Fruit fly (Drosophila melanogaster) whole organism, embryonic: ENCODE results near the gene CG32074.

Experiments
- Abd-B ChIP-seq: fragments of 200-800 bp; sonication (Bioruptor generic); optimal IDR thresholded peaks from 2 replicates; lab custom pipeline; 2018; ENCODE audit warnings: missing biosample characterization, mild to moderate bottlenecking, missing genetic modification characterization, moderate library complexity
- CG11560 ChIP-seq: fragments of 200-800 bp; sonication (Bioruptor generic); IDR thresholded peaks from 3 replicates; pipeline ENCODE4 v1.3.6; 2022; ENCODE audit warnings: missing biosample characterization, missing genetic modification characterization
- CG11696 ChIP-seq: fragments of 200-800 bp; sonication (Bioruptor generic); IDR thresholded peaks from 2 replicates; pipeline ENCODE4 v1.3.6; 2022; ENCODE audit warnings: missing biosample characterization, missing genetic modification characterization
- CG12299 ChIP-seq: fragments of 200-800 bp; sonication (Bioruptor generic); optimal IDR thresholded peaks from 2 replicates; lab custom pipeline; 2018; ENCODE audit warnings: missing biosample characterization, mild to moderate bottlenecking, missing genetic modification characterization
- CG12391 ChIP-seq: fragments of 200-800 bp; sonication (Bioruptor generic); optimal IDR thresholded peaks from 3 replicates; lab custom pipeline; 2018; ENCODE audit warnings: missing biosample characterization, mild to moderate bottlenecking, missing genetic modification characterization, moderate library complexity
- CG12659 ChIP-seq: fragments of 200-800 bp; sonication (Bioruptor generic); optimal IDR thresholded peaks from 3 replicates; lab custom pipeline; 2017; ENCODE audit warnings: mild to moderate bottlenecking, missing biosample characterization, missing genetic modification reagents, missing genetic modification characterization
- CG13624 ChIP-seq: fragments of 200-800 bp; sonication (Bioruptor generic); optimal IDR thresholded peaks from 2 replicates; lab custom pipeline; 2016; ENCODE audit warnings: missing biosample characterization, missing genetic modification characterization
- CG14014 ChIP-seq: fragments of 200-800 bp; sonication (Bioruptor generic); IDR thresholded peaks from 2 replicates; pipeline ENCODE4 v1.3.6; 2022; ENCODE audit warnings: missing biosample characterization, missing genetic modification characterization
- CG1603 ChIP-seq: fragments of 200-800 bp; sonication (Bioruptor generic); optimal IDR thresholded peaks from 2 replicates; lab custom pipeline; 2019; ENCODE audit warnings: missing biosample characterization, mild to moderate bottlenecking, missing genetic modification characterization, moderate library complexity
- CG16813 ChIP-seq: fragments of 200-800 bp; sonication (Bioruptor generic); IDR thresholded peaks from 3 replicates; pipeline ENCODE4 v1.3.6; 2022; ENCODE audit warnings: missing biosample characterization, missing genetic modification characterization; ENCODE audit not compliant: partially characterized antibody
- CG17186 ChIP-seq: fragments of 200-800 bp; sonication (Bioruptor generic); optimal IDR thresholded peaks from 3 replicates; lab custom pipeline; 2017; ENCODE audit warnings: missing biosample characterization, missing genetic modification reagents, missing genetic modification characterization
- CG17359 ChIP-seq: fragments of 200-800 bp; sonication (Bioruptor generic); optimal IDR thresholded peaks from 3 replicates; lab custom pipeline; 2018; ENCODE audit warnings: missing biosample characterization, mild to moderate bottlenecking, missing genetic modification characterization, moderate library complexity
- CG31224 ChIP-seq: fragments of 200-800 bp; sonication (Bioruptor generic); IDR thresholded peaks from 2 replicates; pipeline ENCODE4 v1.3.6; 2022; ENCODE audit warnings: missing biosample characterization, missing genetic modification characterization
- CG33557 ChIP-seq: fragments of 200-800 bp; sonication (Bioruptor generic); optimal IDR thresholded peaks from 2 replicates; lab custom pipeline; 2019; ENCODE audit warnings: missing biosample characterization, mild to moderate bottlenecking, missing genetic modification characterization, moderate library complexity
- CG34224 ChIP-seq: fragments of 200-800 bp; sonication (Bioruptor generic); IDR thresholded peaks from 3 replicates; pipeline ENCODE4 v1.3.6; 2022; ENCODE audit warnings: missing biosample characterization, missing genetic modification characterization; ENCODE audit not compliant: partially characterized antibody
- CG34422 ChIP-seq: fragments of 200-800 bp; sonication (Bioruptor generic); IDR thresholded peaks from 3 replicates; pipeline ENCODE4 v1.3.6; 2022; ENCODE audit warnings: missing biosample characterization, missing genetic modification characterization
- CG4282 ChIP-seq: fragments of 200-800 bp; sonication (Bioruptor generic); optimal IDR thresholded peaks from 2 replicates; lab custom pipeline; 2016; ENCODE audit warnings: missing biosample characterization, missing genetic modification characterization
- CG6175 ChIP-seq: fragments of 200-800 bp; sonication (Bioruptor generic); IDR thresholded peaks from 3 replicates; pipeline ENCODE4 v1.3.6; 2022; ENCODE audit warnings: missing biosample characterization, missing genetic modification characterization
- CG6791 ChIP-seq: fragments of 200-800 bp; sonication (Bioruptor generic); IDR thresholded peaks from 3 replicates; pipeline ENCODE4 v1.3.6; 2022; ENCODE audit warnings: missing biosample characterization, missing genetic modification characterization; ENCODE audit not compliant: partially characterized antibody
- CG8765 ChIP-seq: fragments of 200-800 bp; sonication (Bioruptor generic); IDR thresholded peaks from 2 replicates; pipeline ENCODE4 v1.3.6; 2022; ENCODE audit warnings: missing biosample characterization, missing genetic modification characterization
- CG9437 ChIP-seq: fragments of 200-800 bp; sonication (Bioruptor generic); optimal IDR thresholded peaks from 2 replicates; lab custom pipeline; 2018; ENCODE audit warnings: missing biosample characterization, mild to moderate bottlenecking, missing genetic modification characterization
- CG9817 ChIP-seq: fragments of 200-800 bp; sonication (Bioruptor generic); optimal IDR thresholded peaks from 2 replicates; lab custom pipeline; 2018; ENCODE audit warnings: missing biosample characterization, mild to moderate bottlenecking, missing genetic modification characterization, moderate library complexity
- Camta ChIP-seq: fragments of 200-800 bp; sonication (Bioruptor generic); optimal IDR thresholded peaks from 2 replicates; lab custom pipeline; 2016; ENCODE audit warnings: missing biosample characterization, missing genetic modification characterization
- Chrac-16 ChIP-seq: fragments of 200-800 bp; sonication (Bioruptor generic); optimal IDR thresholded peaks from 3 replicates; lab custom pipeline; 2016; ENCODE audit warnings: missing biosample characterization, missing genetic modification characterization
- CrebB ChIP-seq: fragments of 200-800 bp; sonication (Bioruptor generic); optimal IDR thresholded peaks from 3 replicates; lab custom pipeline; 2018; ENCODE audit warnings: missing biosample characterization, mild to moderate bottlenecking, missing genetic modification characterization
- Dek ChIP-seq: fragments of 200-800 bp; sonication (Bioruptor generic); optimal IDR thresholded peaks from 3 replicates; lab custom pipeline; 2019; ENCODE audit warnings: missing biosample characterization, mild to moderate bottlenecking, missing genetic modification characterization, moderate library complexity
- Dip2 ChIP-seq: fragments of 200-800 bp; sonication (Bioruptor generic); IDR thresholded peaks from 2 replicates; pipeline ENCODE4 v1.3.6; 2022; ENCODE audit warnings: missing biosample characterization, missing genetic modification characterization
- Dp ChIP-seq: fragments of 200-800 bp; sonication (Bioruptor generic); optimal IDR thresholded peaks from 2 replicates; lab custom pipeline; 2018; ENCODE audit warnings: missing biosample characterization, mild to moderate bottlenecking, missing genetic modification characterization, moderate library complexity
- Dref ChIP-seq: fragments of 200-800 bp; sonication (Bioruptor generic); IDR thresholded peaks from 2 replicates; pipeline ENCODE4 v1.3.6; 2022; ENCODE audit warnings: missing biosample characterization, missing genetic modification characterization
- Ets65A ChIP-seq: fragments of 200-800 bp; sonication (Bioruptor generic); peaks from one replicate; lab custom pipeline; 2016; ENCODE audit warnings: missing biosample characterization, missing genetic modification characterization
- Ets97D ChIP-seq: fragments of 200-800 bp; sonication (Bioruptor generic); optimal IDR thresholded peaks from 3 replicates; lab custom pipeline; 2016; ENCODE audit warnings: missing biosample characterization, missing genetic modification characterization
- Fer1 ChIP-seq: fragments of 200-800 bp; sonication (Bioruptor generic); optimal IDR thresholded peaks from 2 replicates; lab custom pipeline; 2017; ENCODE audit warnings: missing biosample characterization, mild to moderate bottlenecking, missing genetic modification characterization
- GATAe ChIP-seq: fragments of 200-800 bp; sonication (Bioruptor generic); conservative IDR thresholded peaks from 2 replicates; pipeline ENCODE4 v1.3.6; 2022; ENCODE audit warnings: missing biosample characterization, missing genetic modification characterization
- HLH4C ChIP-seq: fragments of 200-800 bp; sonication (Bioruptor generic); IDR thresholded peaks from 3 replicates; pipeline ENCODE4 v1.3.6; 2022; ENCODE audit warnings: missing biosample characterization, missing genetic modification characterization; ENCODE audit not compliant: partially characterized antibody
- Hmr ChIP-seq: fragments of 200-800 bp; sonication (Bioruptor generic); optimal IDR thresholded peaks from 3 replicates; lab custom pipeline; 2017; ENCODE audit warnings: mild to moderate bottlenecking, missing biosample characterization, missing genetic modification reagents, missing genetic modification characterization
- NC2β ChIP-seq: fragments of 200-800 bp; sonication (Bioruptor generic); optimal IDR thresholded peaks from 2 replicates; lab custom pipeline; 2016; ENCODE audit warnings: missing biosample characterization, missing genetic modification characterization
- ab ChIP-seq: fragments of 200-800 bp; sonication (Bioruptor generic); optimal IDR thresholded peaks from 2 replicates; lab custom pipeline; 2016; ENCODE audit warnings: missing biosample characterization, missing genetic modification characterization
- btn ChIP-seq: fragments of 200-800 bp; sonication (Bioruptor generic); optimal IDR thresholded peaks from 2 replicates; lab custom pipeline; 2016; ENCODE audit warnings: missing biosample characterization, missing genetic modification characterization
- eyg ChIP-seq: fragments of 200-800 bp; sonication (Bioruptor generic); optimal IDR thresholded peaks from 3 replicates; lab custom pipeline; 2016; ENCODE audit warnings: missing biosample characterization, missing genetic modification characterization
- fd64A ChIP-seq: fragments of 200-800 bp; sonication (Bioruptor generic); optimal IDR thresholded peaks from 3 replicates; lab custom pipeline; 2018; ENCODE audit warnings: missing biosample characterization, mild to moderate bottlenecking, missing genetic modification characterization
- nerfin-2 ChIP-seq: fragments of 200-800 bp; sonication (Bioruptor generic); IDR thresholded peaks from 2 replicates; pipeline ENCODE4 v1.3.6; 2022; ENCODE audit warnings: missing biosample characterization, missing genetic modification characterization; ENCODE audit not compliant: partially characterized antibody
- pb ChIP-seq: fragments of 200-800 bp; sonication (Bioruptor generic); optimal IDR thresholded peaks from 3 replicates; lab custom pipeline; 2016; ENCODE audit warnings: missing biosample characterization, missing genetic modification characterization
- pzg ChIP-seq: fragments of 200-800 bp; sonication (Bioruptor generic); optimal IDR thresholded peaks from 3 replicates; lab custom pipeline; 2018; ENCODE audit warnings: missing biosample characterization, mild to moderate bottlenecking, missing genetic modification characterization, moderate library complexity
- sd ChIP-seq: fragments of 200-800 bp; sonication (Bioruptor generic); optimal IDR thresholded peaks from 3 replicates; lab custom pipeline; 2018; ENCODE audit warnings: missing biosample characterization, mild to moderate bottlenecking, missing genetic modification characterization, moderate library complexity
- sens-2 ChIP-seq: fragments of 200-800 bp; sonication (Bioruptor generic); IDR thresholded peaks from 2 replicates; pipeline ENCODE4 v1.3.6; 2022; ENCODE audit warnings: missing biosample characterization, missing genetic modification characterization
- so ChIP-seq: fragments of 200-800 bp; sonication (Bioruptor generic); IDR thresholded peaks from 3 replicates; pipeline ENCODE4 v1.3.6; 2022; ENCODE audit warnings: missing biosample characterization, missing genetic modification characterization
- sug ChIP-seq: fragments of 200-800 bp; optimal IDR thresholded peaks from 2 replicates; lab custom pipeline; 2019; ENCODE audit warnings: missing biosample characterization, mild to moderate bottlenecking, missing genetic modification characterization, moderate library complexity
- trem ChIP-seq: fragments of 200-800 bp; optimal IDR thresholded peaks from 3 replicates; lab custom pipeline; 2019; ENCODE audit warnings: missing biosample characterization, mild to moderate bottlenecking, missing genetic modification characterization, moderate library complexity
- zf30C ChIP-seq: fragments of 200-800 bp; sonication (Bioruptor generic); optimal IDR thresholded peaks from 3 replicates; lab custom pipeline; 2018; ENCODE audit warnings: missing biosample characterization, mild to moderate bottlenecking, missing genetic modification characterization
- zfh1 ChIP-seq: fragments of 200-800 bp; sonication (Bioruptor generic); IDR thresholded peaks from 3 replicates; pipeline ENCODE4 v1.3.6; 2022; ENCODE audit warnings: missing biosample characterization, missing genetic modification characterization

Gene CG32074

DNA sequence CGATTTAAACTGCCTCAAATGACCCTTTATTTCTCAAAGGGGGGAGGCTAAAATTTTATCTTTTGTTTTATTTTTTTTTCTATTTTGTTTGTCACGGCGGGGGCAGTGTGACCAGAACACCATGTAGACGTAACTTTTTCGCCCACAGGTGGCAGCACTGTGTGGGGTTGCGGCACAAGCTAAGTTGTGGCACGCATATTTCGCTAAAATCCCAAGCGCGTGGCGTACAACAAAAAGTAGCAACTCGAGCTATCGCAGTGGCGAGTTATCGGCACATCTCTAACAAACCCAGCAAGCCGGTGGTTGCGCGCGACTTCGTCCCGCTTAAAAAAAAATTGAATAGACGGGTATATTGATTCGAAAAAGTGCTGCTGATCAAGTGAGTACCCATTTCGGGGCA is 9.0 kb downstream of the CG32074 start, which contains the start of the genes Ufd1 and NaPi-III (continued):
- TF ChIP-seq GATAe (GFP tag; lab: Robert Waterston, UW) = peak; percentile 50; the same call in 1 of the 2 replicates
- 0 out of 3 replicates have a peak, but pooled peaks have one; percentile 52 for TF ChIP-seq so
- peak; percentile 60 for TF ChIP-seq NC2β
- TF ChIP-seq CG12659 = peak; percentile 89
- TF ChIP-seq Ets65A (GFP tag; lab: Kevin White, UChicago) = peak; percentile 88
- TF ChIP-seq trem (tag; lab: Kevin White, UChicago) = peak; percentile 86
- peak; percentile 67 for TF ChIP-seq Dek (tag; lab: Kevin White, UChicago)
- TF ChIP-seq HLH4C (GFP tag; lab: Robert Waterston, UW) = peak; percentile 66; the same call in 2 of the 3 replicates
- peak; percentile 86 for TF ChIP-seq Dip2 (GFP tag; lab: Robert Waterston, UW)
- TF ChIP-seq CG34224 (GFP tag; lab: Robert Waterston, UW) = peak; percentile 72
- peak; percentile 90 for TF ChIP-seq CG6791 (GFP tag; lab: Robert Waterston, UW)
- peak; percentile 24 for TF ChIP-seq btn (GFP tag; lab: Kevin White, UChicago)
- peak; percentile 100 for TF ChIP-seq CG6175 (GFP tag; lab: Robert Waterston, UW)
- TF ChIP-seq CG16813 = peak; percentile 84
- TF ChIP-seq CG14014 (GFP tag; lab: Robert Waterston, UW) = 0 out of 2 replicates have a peak, but pooled peaks have one; percentile 21
- no peak for TF ChIP-seq CG11696
- TF ChIP-seq CG17186 (GFP tag; lab: Kevin White, UChicago) = peak; percentile 92
- TF ChIP-seq CG4282 (GFP tag; lab: Kevin White, UChicago) = peak; percentile 36
- TF ChIP-seq CG9817 (tag; lab: Kevin White, UChicago) = peak; percentile 15
- peak; percentile 14 for TF ChIP-seq CG9437 (GFP tag; lab: Kevin White, UChicago)
- TF ChIP-seq CG13624 (GFP tag; lab: Kevin White, UChicago) = peak; percentile 68
- TF ChIP-seq Fer1 = peak; percentile 15
- TF ChIP-seq CG17359 = peak; percentile 57
- peak; percentile 90 for TF ChIP-seq Hmr
- no peak for TF ChIP-seq fd64A (GFP tag; lab: Kevin White, UChicago)
- TF ChIP-seq CG12299 = no peak
- peak; percentile 92 for TF ChIP-seq Ets97D
- TF ChIP-seq zf30C = peak; percentile 26
- peak; percentile 96 for TF ChIP-seq pzg
- no peak for TF ChIP-seq Camta (GFP tag; lab: Kevin White, UChicago)
- no peak for TF ChIP-seq sens-2 (GFP tag; lab: Robert Waterston, UW)
- peak; percentile 78 for TF ChIP-seq Dref (GFP tag; lab: Robert Waterston, UW)
- TF ChIP-seq eyg (GFP tag; lab: Kevin White, UChicago) = peak; percentile 71
- TF ChIP-seq CG8765 (GFP tag; lab: Robert Waterston, UW) = no peak
- TF ChIP-seq CG1603 = peak; percentile 94
- peak; percentile 85 for TF ChIP-seq Dp (GFP tag; lab: Kevin White, UChicago)
- peak; percentile 59 for TF ChIP-seq nerfin-2
- no peak for TF ChIP-seq CG31224
- TF ChIP-seq pb (GFP tag; lab: Kevin White, UChicago) = peak; percentile 10
- no peak for TF ChIP-seq ab (GFP tag; lab: Kevin White, UChicago)
- no peak for TF ChIP-seq CG33557 (GFP tag; lab: Kevin White, UChicago)
- peak; percentile 51 for TF ChIP-seq Chrac-16 (GFP tag; lab: Kevin White, UChicago)
- peak; percentile 42 for TF ChIP-seq Abd-B (GFP tag; lab: Kevin White, UChicago)
- TF ChIP-seq CG12391 (tag; lab: Kevin White, UChicago) = peak; percentile 57
- TF ChIP-seq sd = peak; percentile 77
- TF ChIP-seq CrebB (tag; lab: Kevin White, UChicago) = peak; percentile 14
- peak; percentile 40; the same call in 2 of the 3 replicates for TF ChIP-seq zfh1
- peak; percentile 63 for TF ChIP-seq sug
- TF ChIP-seq CG11560 = peak; percentile 78
- TF ChIP-seq CG34422 (GFP tag; lab: Robert Waterston, UW) = peak; percentile 69
